Fruit fly (Drosophila melanogaster) whole organism, prepupa: ENCODE data around the gene Gbs-70E.

ENCODE experiments used
- Blimp-1 ChIP-seq: fragments of 200-800 bp; sonication (Bioruptor generic); optimal IDR thresholded peaks from 3 replicates; lab custom pipeline; 2017; ENCODE audit warnings: missing biosample characterization, missing genetic modification characterization, mild to moderate bottlenecking, moderate library complexity, missing genetic modification reagents
- CG10669 ChIP-seq: fragments of 200-800 bp; sonication (Bioruptor generic); optimal IDR thresholded peaks from 3 replicates; lab custom pipeline; 2018; ENCODE audit warnings: missing biosample characterization, mild to moderate bottlenecking, missing genetic modification characterization, moderate library complexity
- CG15336 ChIP-seq: fragments of 200-800 bp; sonication (Bioruptor generic); IDR thresholded peaks from 2 replicates; pipeline ENCODE4 v1.3.6; 2022; ENCODE audit warnings: missing biosample characterization, missing genetic modification characterization
- CG1621 ChIP-seq: fragments of 200-800 bp; sonication (Bioruptor generic); optimal IDR thresholded peaks from 3 replicates; lab custom pipeline; 2018; ENCODE audit warnings: missing biosample characterization, mild to moderate bottlenecking, missing genetic modification characterization
- CG16779 ChIP-seq: fragments of 200-800 bp; sonication (Bioruptor generic); optimal IDR thresholded peaks from 3 replicates; lab custom pipeline; 2017; ENCODE audit warnings: missing biosample characterization, mild to moderate bottlenecking, missing genetic modification characterization
- CG3032 ChIP-seq: fragments of 200-800 bp; optimal IDR thresholded peaks from 2 replicates; lab custom pipeline; 2019; ENCODE audit warnings: missing biosample characterization, mild to moderate bottlenecking, missing genetic modification characterization, moderate library complexity
- CG32006 ChIP-seq: fragments of 200-800 bp; sonication (Bioruptor generic); optimal IDR thresholded peaks from 3 replicates; lab custom pipeline; 2017; ENCODE audit warnings: missing biosample characterization, mild to moderate bottlenecking, missing genetic modification characterization
- CG34406 ChIP-seq: fragments of 200-800 bp; sonication (Bioruptor generic); optimal IDR thresholded peaks from 3 replicates; lab custom pipeline; 2016; ENCODE audit warnings: missing biosample characterization, missing genetic modification characterization
- CG3919 ChIP-seq: fragments of 200-800 bp; sonication (Bioruptor generic); optimal IDR thresholded peaks from 3 replicates; lab custom pipeline; 2016; ENCODE audit warnings: missing biosample characterization, missing genetic modification characterization
- CG4318 ChIP-seq: fragments of 200-800 bp; sonication (Bioruptor generic); optimal IDR thresholded peaks from 3 replicates; lab custom pipeline; 2017; ENCODE audit warnings: missing biosample characterization, mild to moderate bottlenecking, missing genetic modification characterization
- CG6276 ChIP-seq: fragments of 200-800 bp; sonication (Bioruptor generic); optimal IDR thresholded peaks from 2 replicates; lab custom pipeline; 2017; ENCODE audit warnings: missing biosample characterization, mild to moderate bottlenecking, missing genetic modification characterization
- CG6854 ChIP-seq: fragments of 200-800 bp; sonication (Bioruptor generic); optimal IDR thresholded peaks from 2 replicates; lab custom pipeline; 2017; ENCODE audit warnings: missing biosample characterization, mild to moderate bottlenecking, missing genetic modification characterization
- CG8119 ChIP-seq: fragments of 200-800 bp; sonication (Bioruptor generic); IDR thresholded peaks from 3 replicates; pipeline ENCODE4 v1.3.6; 2022; ENCODE audit warnings: missing biosample characterization, missing genetic modification characterization
- CG8632 ChIP-seq: fragments of 200-800 bp; sonication (Bioruptor generic); optimal IDR thresholded peaks from 3 replicates; lab custom pipeline; 2016; ENCODE audit warnings: missing biosample characterization, missing genetic modification characterization
- Eip78C ChIP-seq: fragments of 200-800 bp; sonication (Bioruptor generic); peaks from one replicate; lab custom pipeline; 2016; ENCODE audit warnings: missing biosample characterization, missing genetic modification characterization
- Eip93F ChIP-seq: fragments of 200-800 bp; sonication (Bioruptor generic); optimal IDR thresholded peaks from 2 replicates; lab custom pipeline; 2016; ENCODE audit warnings: missing biosample characterization, mild to moderate bottlenecking, missing genetic modification characterization
- Ets21C ChIP-seq: fragments of 200-800 bp; sonication (Bioruptor generic); optimal IDR thresholded peaks from 3 replicates; lab custom pipeline; 2016; ENCODE audit warnings: missing biosample characterization, missing genetic modification characterization
- Ets96B ChIP-seq: fragments of 200-800 bp; optimal IDR thresholded peaks from 2 replicates; lab custom pipeline; 2019; ENCODE audit warnings: missing biosample characterization, mild to moderate bottlenecking, missing genetic modification characterization, moderate library complexity
- Gug ChIP-seq: fragments of 200-800 bp; sonication (Bioruptor generic); IDR thresholded peaks from 2 replicates; pipeline ENCODE4 v1.3.6; 2022; ENCODE audit warnings: missing biosample characterization, missing genetic modification characterization
- Hr39 ChIP-seq: fragments of 200-800 bp; sonication (Bioruptor generic); optimal IDR thresholded peaks from 2 replicates; lab custom pipeline; 2016; ENCODE audit warnings: missing biosample characterization, missing genetic modification characterization
- Hr4 ChIP-seq: fragments of 200-800 bp; sonication (Bioruptor generic); optimal IDR thresholded peaks from 3 replicates; lab custom pipeline; 2016; ENCODE audit warnings: missing biosample characterization, missing genetic modification characterization
- Lpt ChIP-seq: fragments of 200-800 bp; sonication (Bioruptor generic); optimal IDR thresholded peaks from 3 replicates; lab custom pipeline; 2016; ENCODE audit warnings: missing biosample characterization, missing genetic modification characterization
- OdsH ChIP-seq: fragments of 200-800 bp; sonication (Bioruptor generic); optimal IDR thresholded peaks from 3 replicates; lab custom pipeline; 2016; ENCODE audit warnings: missing biosample characterization, missing genetic modification characterization
- Smox ChIP-seq: fragments of 200-800 bp; sonication (Bioruptor generic); optimal IDR thresholded peaks from 3 replicates; lab custom pipeline; 2016; ENCODE audit warnings: missing biosample characterization, missing genetic modification characterization
- Sox102F ChIP-seq: fragments of 200-800 bp; sonication (Bioruptor generic); optimal IDR thresholded peaks from 2 replicates; lab custom pipeline; 2016; ENCODE audit warnings: missing biosample characterization, mild to moderate bottlenecking, missing genetic modification characterization
- Sox15 ChIP-seq: fragments of 200-800 bp; sonication (Bioruptor generic); optimal IDR thresholded peaks from 3 replicates; lab custom pipeline; 2016; ENCODE audit warnings: missing biosample characterization, missing genetic modification characterization
- achi ChIP-seq: fragments of 200-800 bp; sonication (Bioruptor generic); optimal IDR thresholded peaks from 3 replicates; lab custom pipeline; 2016; ENCODE audit warnings: missing biosample characterization, missing genetic modification characterization
- dsx ChIP-seq: fragments of 200-800 bp; optimal IDR thresholded peaks from 3 replicates; lab custom pipeline; 2019; ENCODE audit warnings: missing biosample characterization, mild to moderate bottlenecking, missing genetic modification characterization, moderate library complexity; ENCODE audit not compliant: poor library complexity, severe bottlenecking
- eg ChIP-seq: fragments of 200-800 bp; sonication (Bioruptor generic); IDR thresholded peaks from 3 replicates; pipeline ENCODE4 v1.3.6; 2022; ENCODE audit warnings: missing biosample characterization, missing genetic modification characterization
- lz ChIP-seq: fragments of 200-800 bp; sonication (Bioruptor generic); optimal IDR thresholded peaks from 3 replicates; lab custom pipeline; 2016; ENCODE audit warnings: missing biosample characterization, missing genetic modification characterization
- salr ChIP-seq, 2 experiments: fragments of 200-800 bp; sonication (Bioruptor generic); optimal IDR thresholded peaks; 3 replicates each; lab custom pipeline; 2016 to 2018; ENCODE audit warnings: missing biosample characterization in 2 of 2, missing genetic modification characterization in 2 of 2, mild to moderate bottlenecking in 1 of 2
- spab ChIP-seq: fragments of 200-800 bp; sonication (Bioruptor generic); optimal IDR thresholded peaks from 2 replicates; lab custom pipeline; 2017; ENCODE audit warnings: missing biosample characterization, mild to moderate bottlenecking, missing genetic modification characterization, missing genetic modification reagents
- ss ChIP-seq, 2 experiments: fragments of 200-800 bp; sonication (Bioruptor generic); optimal IDR thresholded peaks; 2 replicates in 1 of 2; 3 replicates in 1 of 2; lab custom pipeline; 2017 to 2018; ENCODE audit warnings: mild to moderate bottlenecking in 2 of 2, missing biosample characterization in 2 of 2, missing genetic modification characterization in 2 of 2, moderate library complexity in 1 of 2
- topi ChIP-seq: fragments of 200-800 bp; sonication (Bioruptor generic); optimal IDR thresholded peaks from 3 replicates; lab custom pipeline; 2016; ENCODE audit warnings: missing biosample characterization, missing genetic modification characterization

Gene Gbs-70E

DNA sequence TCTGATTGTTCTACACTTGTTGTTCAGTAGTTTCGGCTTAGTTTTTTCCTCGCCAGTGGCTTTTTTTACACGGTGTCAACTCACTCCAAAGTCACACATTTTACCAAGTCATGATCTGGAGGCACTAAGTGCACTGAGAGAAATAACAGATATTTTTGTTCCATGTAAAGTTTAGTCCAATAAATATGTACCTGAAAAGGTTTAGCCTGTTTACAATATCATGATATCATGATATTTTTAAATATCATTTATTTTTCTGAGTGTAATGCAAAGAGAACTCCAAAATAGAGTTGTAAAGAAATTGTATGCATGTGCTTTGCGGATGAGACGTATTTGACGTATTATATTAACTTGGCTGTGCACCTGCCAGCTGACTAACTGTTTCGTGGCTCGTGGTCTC lies 19.0 kb downstream of the Gbs-70E start (continued):
- TF ChIP-seq Hr39 (GFP tag; lab: Kevin White, UChicago) (peak; percentile 1), eg (no peak), topi (GFP tag; lab: Kevin White, UChicago) (no peak), CG34406 (GFP tag; lab: Kevin White, UChicago) (no peak), CG16779 (tag; lab: Kevin White, UChicago) (no peak), Lpt (GFP tag; lab: Kevin White, UChicago) (no peak), CG10669 (GFP tag; lab: Kevin White, UChicago) (no peak), Ets96B (tag; lab: Kevin White, UChicago) (no peak), CG1621 (tag; lab: Kevin White, UChicago) (no peak), CG4318 (GFP tag; lab: Kevin White, UChicago) (no peak), CG6854 (GFP tag; lab: Kevin White, UChicago) (no peak), spab (GFP tag; lab: Kevin White, UChicago) (no peak), OdsH (GFP tag; lab: Kevin White, UChicago) (peak; percentile 9), CG15336 (no peak), CG32006 (GFP tag; lab: Kevin White, UChicago) (peak; percentile 35), Eip78C (GFP tag; lab: Kevin White, UChicago) (peak; percentile 40), Blimp-1 (GFP tag; lab: Kevin White, UChicago) (no peak), CG8632 (GFP tag; lab: Kevin White, UChicago) (no peak), CG6276 (GFP tag; lab: Kevin White, UChicago) (no peak), salr (GFP tag; optimal IDR thresholded peaks at IDR 0.05; lab: Kevin White, UChicago) (no peak), CG8119 (GFP tag; lab: Robert Waterston, UW) (no peak), CG3919 (GFP tag; lab: Kevin White, UChicago) (no peak), dsx (GFP tag; lab: Kevin White, UChicago) (no peak)

DNA sequence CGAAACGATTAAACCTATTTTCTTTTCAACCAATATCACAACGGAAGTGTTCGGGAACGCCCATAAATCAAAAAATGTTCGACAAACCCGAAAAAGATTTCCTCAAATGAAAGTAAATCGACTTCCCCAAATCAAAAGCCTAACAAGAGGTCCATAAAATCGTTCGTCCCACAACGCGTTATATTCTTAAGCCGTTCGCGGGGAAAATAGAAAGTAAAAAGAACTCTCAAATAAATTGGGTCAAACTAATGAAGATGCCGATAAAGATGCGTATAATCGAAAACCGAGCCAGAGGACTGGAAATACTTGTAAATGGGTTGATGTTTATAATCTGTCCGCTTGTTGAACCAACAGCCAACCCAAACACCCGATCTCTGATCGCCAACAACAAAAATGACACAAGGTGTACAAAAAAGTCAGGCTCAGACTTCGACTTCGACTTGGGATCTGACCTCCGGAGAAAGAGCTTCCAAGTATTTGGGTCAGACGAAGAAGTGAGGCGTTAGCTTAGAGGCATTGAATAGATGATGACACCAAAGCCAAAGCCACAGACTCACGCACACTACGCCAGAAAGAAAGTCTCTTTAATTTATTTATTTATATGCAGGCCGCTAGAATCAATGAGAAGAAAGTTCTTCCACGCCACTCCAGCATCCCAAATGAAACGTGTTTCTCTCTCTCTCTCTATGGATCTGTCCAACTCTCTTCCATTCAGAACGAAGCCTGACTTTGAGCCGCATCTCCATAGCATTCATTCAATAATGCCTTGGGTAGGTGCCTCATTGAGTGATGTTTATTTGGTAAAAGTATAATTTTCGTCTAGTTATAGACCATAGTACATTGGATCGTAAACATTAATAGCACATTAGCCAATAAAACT lies 28.1 kb downstream of the Gbs-70E start:
- TF ChIP-seq Eip78C (GFP tag; lab: Kevin White, UChicago) (peak; percentile 23), CG32006 (GFP tag; lab: Kevin White, UChicago) (no peak)

DNA sequence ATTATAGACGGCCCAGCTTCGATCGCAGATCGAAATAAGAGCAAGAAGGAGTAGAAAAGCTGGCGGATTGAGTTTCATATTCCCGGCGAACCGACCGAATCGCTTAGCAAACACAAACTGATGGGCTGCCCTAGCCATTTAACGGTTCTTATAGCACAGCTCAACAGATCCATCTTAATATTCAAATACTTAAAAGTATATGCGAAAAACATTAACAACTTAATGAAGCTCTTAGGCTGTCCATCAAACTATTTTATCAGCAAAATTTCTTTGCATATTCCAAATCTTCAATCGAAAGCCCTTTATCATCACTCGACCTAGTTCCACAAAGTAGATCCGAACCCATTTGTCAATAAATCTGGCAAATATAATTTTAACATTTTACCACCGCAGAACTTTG lies 29.2 kb downstream of the Gbs-70E start, which contains the start of gene CG4613:
Gene CG4613, minus strand, starts transcription at position 101 of the 400 bp plus-strand sequence.
- TF ChIP-seq Blimp-1 (GFP tag; lab: Kevin White, UChicago) (no peak), eg (no peak), achi (no peak), CG4318 (GFP tag; lab: Kevin White, UChicago) (no peak), CG16779 (tag; lab: Kevin White, UChicago) (no peak), Hr4 (GFP tag; lab: Kevin White, UChicago) (no peak), dsx (GFP tag; lab: Kevin White, UChicago) (no peak), Lpt (GFP tag; lab: Kevin White, UChicago) (no peak), lz (GFP tag; lab: Kevin White, UChicago) (no peak), Ets21C (GFP tag; lab: Kevin White, UChicago) (no peak), topi (GFP tag; lab: Kevin White, UChicago) (no peak), Sox102F (GFP tag; lab: Kevin White, UChicago) (no peak), ss (GFP tag; optimal IDR thresholded peaks at IDR 0.05; lab: Kevin White, UChicago) (no peak), Eip93F (GFP tag; lab: Kevin White, UChicago) (no peak), Sox15 (GFP tag; lab: Kevin White, UChicago) (no peak), CG3032 (tag; lab: Kevin White, UChicago) (no peak), Smox (GFP tag; lab: Kevin White, UChicago) (no peak), Gug (no peak), CG10669 (GFP tag; lab: Kevin White, UChicago) (no peak)
